Worm (Caenorhabditis elegans) whole organism, young adult: Measurements from ENCODE around the gene F33A8.4.

ENCODE experiments used
- B0019.2 ChIP-seq: fragments of 200-800 bp; sonication (Bioruptor generic); conservative IDR thresholded peaks from 2 replicates; pipeline ENCODE4 v1.3.6; 2022; ENCODE audit warnings: missing genetic modification reagents, missing genetic modification characterization, missing compliant biosample characterization
- C17E4.6 ChIP-seq: fragments of 200-800 bp; sonication (Bioruptor generic); IDR thresholded peaks from 2 replicates; pipeline ENCODE4 v1.3.6; 2022; ENCODE audit warnings: missing genetic modification reagents, missing genetic modification characterization, missing compliant biosample characterization
- F55B11.4 ChIP-seq: sonication (generic microtip); optimal IDR thresholded peaks from 2 replicates; lab custom pipeline; 2016; ENCODE audit warnings: missing compliant biosample characterization, missing genetic modification characterization, borderline replicate concordance; ENCODE audit not compliant: insufficient read depth
- ZK185.1 ChIP-seq: sonication (generic microtip); optimal IDR thresholded peaks from 2 replicates; lab custom pipeline; 2016; ENCODE audit warnings: mild to moderate bottlenecking, missing genetic modification characterization, missing compliant biosample characterization; ENCODE audit not compliant: poor library complexity, severe bottlenecking
- akir-1 ChIP-seq: fragments of 200-800 bp; sonication (Bioruptor generic); optimal IDR thresholded peaks from 2 replicates; lab custom pipeline; 2018; ENCODE audit warnings: mild to moderate bottlenecking, missing genetic modification characterization, moderate library complexity, missing compliant biosample characterization
- attf-5 ChIP-seq: fragments of 200-800 bp; sonication (Bioruptor generic); optimal IDR thresholded peaks from 2 replicates; lab custom pipeline; 2018; ENCODE audit warnings: mild to moderate bottlenecking, missing genetic modification characterization, missing compliant biosample characterization
- ceh-58 ChIP-seq: fragments of 200-800 bp; sonication (Bioruptor generic); IDR thresholded peaks from 2 replicates; pipeline ENCODE4 v1.3.6; 2022; ENCODE audit warnings: missing genetic modification characterization, missing compliant biosample characterization
- dox-1 ChIP-seq: fragments of 200-800 bp; sonication (Bioruptor generic); IDR thresholded peaks from 2 replicates; pipeline ENCODE4 v1.3.6; 2022; ENCODE audit warnings: missing genetic modification reagents, missing genetic modification characterization, missing compliant biosample characterization
- dpff-1 ChIP-seq: sonication (generic microtip); optimal IDR thresholded peaks from 2 replicates; lab custom pipeline; 2017; ENCODE audit warnings: mild to moderate bottlenecking, missing genetic modification characterization, missing compliant biosample characterization
- efl-1 ChIP-seq: fragments of 150-350 bp; optimal IDR thresholded peaks from 2 replicates; lab custom pipeline; 2014; ENCODE audit warnings: missing biosample characterization, missing genetic modification reagents, missing genetic modification characterization
- egrh-3 ChIP-seq: fragments of 200-800 bp; sonication (Bioruptor generic); IDR thresholded peaks from 2 replicates; pipeline ENCODE4 v1.3.6; 2022; ENCODE audit warnings: missing genetic modification reagents, missing genetic modification characterization, missing compliant biosample characterization
- ets-4 ChIP-seq: fragments of 200-800 bp; sonication (Bioruptor generic); optimal IDR thresholded peaks from 2 replicates; lab custom pipeline; 2018; ENCODE audit warnings: mild to moderate bottlenecking, missing genetic modification characterization, missing compliant biosample characterization
- fkh-3 ChIP-seq: sonication (generic microtip); optimal IDR thresholded peaks from 2 replicates; lab custom pipeline; 2016; ENCODE audit warnings: mild to moderate bottlenecking, missing genetic modification characterization, missing compliant biosample characterization
- gei-17 ChIP-seq: fragments of 200-800 bp; sonication (Bioruptor generic); optimal IDR thresholded peaks from 2 replicates; lab custom pipeline; 2018; ENCODE audit warnings: mild to moderate bottlenecking, missing genetic modification characterization, missing compliant biosample characterization
- him-1 ChIP-seq: sonication (generic microtip); optimal IDR thresholded peaks from 2 replicates; lab custom pipeline; 2016; ENCODE audit warnings: missing genotype, missing genetic modification reagents, missing genetic modification characterization, missing compliant biosample characterization
- let-526 ChIP-seq: fragments of 200-800 bp; sonication (Bioruptor generic); IDR thresholded peaks from 2 replicates; pipeline ENCODE4 v1.3.6; 2022; ENCODE audit warnings: missing genetic modification reagents, missing genetic modification characterization, missing compliant biosample characterization
- let-607 ChIP-seq, 2 experiments: fragments of 200-800 bp in 1 of 2; sonication (Bioruptor generic) in 1 of 2; sonication (generic microtip) in 1 of 2; optimal IDR thresholded peaks; 2 replicates each; lab custom pipeline; 2016 to 2018; ENCODE audit warnings: mild to moderate bottlenecking in 2 of 2, missing compliant biosample characterization in 2 of 2, missing genetic modification characterization in 2 of 2, moderate library complexity in 2 of 2, missing genotype in 1 of 2
- lin-35 ChIP-seq, 3 experiments: fragments of 150-350 bp in 2 of 3; sonication (generic microtip) in 1 of 3; optimal IDR thresholded peaks; 2 replicates each; lab custom pipeline; 2014 to 2018; ENCODE audit warnings: missing biosample characterization in 3 of 3, missing genetic modification characterization in 3 of 3, missing genetic modification reagents in 3 of 3
- lir-1 ChIP-seq: fragments of 200-800 bp; sonication (Bioruptor generic); conservative IDR thresholded peaks from 2 replicates; pipeline ENCODE4 v1.3.6; 2022; ENCODE audit warnings: missing genetic modification reagents, missing genetic modification characterization, missing compliant biosample characterization
- mes-4 ChIP-seq: sonication (generic microtip); optimal IDR thresholded peaks from 2 replicates; lab custom pipeline; 2016; ENCODE audit warnings: missing genotype, missing genetic modification characterization, missing compliant biosample characterization
- nfya-2 ChIP-seq: fragments of 200-800 bp; sonication (Bioruptor generic); IDR thresholded peaks from 2 replicates; pipeline ENCODE4 v1.3.6; 2022; ENCODE audit warnings: missing genetic modification reagents, missing genetic modification characterization, missing compliant biosample characterization
- nhr-120 ChIP-seq: fragments of 200-800 bp; sonication (Bioruptor generic); IDR thresholded peaks from 2 replicates; pipeline ENCODE4 v1.3.6; 2022; ENCODE audit warnings: missing genetic modification characterization, missing compliant biosample characterization
- pbrm-1 ChIP-seq: fragments of 200-800 bp; sonication (Bioruptor generic); IDR thresholded peaks from 2 replicates; pipeline ENCODE4 v1.3.6; 2022; ENCODE audit warnings: missing genetic modification reagents, missing genetic modification characterization, missing compliant biosample characterization
- pha-4 ChIP-seq: fragments of 150-350 bp; sonication (generic microtip); optimal IDR thresholded peaks from 2 replicates; lab custom pipeline; 2014; ENCODE audit warnings: missing biosample characterization, missing genetic modification reagents, missing genetic modification characterization
- rec-8 ChIP-seq, 2 experiments: sonication (generic microtip); optimal IDR thresholded peaks; 2 replicates each; lab custom pipeline; 2016; ENCODE audit warnings: mild to moderate bottlenecking in 2 of 2, missing genetic modification characterization in 2 of 2, missing genetic modification reagents in 2 of 2, missing genotype in 2 of 2, missing biosample characterization in 1 of 2, missing compliant biosample characterization in 1 of 2, moderate library complexity in 1 of 2
- rpc-1 ChIP-seq, 2 experiments: fragments of 150-350 bp in 1 of 2; sonication (generic microtip) in 1 of 2; optimal IDR thresholded peaks; 2 replicates each; lab custom pipeline; 2014 to 2018; ENCODE audit warnings: missing biosample characterization in 1 of 2, missing genetic modification characterization in 1 of 2, missing genetic modification reagents in 1 of 2, missing genotype in 1 of 2
- snpc-3.4 ChIP-seq: sonication (generic microtip); optimal IDR thresholded peaks from 2 replicates; lab custom pipeline; 2017; ENCODE audit warnings: missing genetic modification characterization, mild to moderate bottlenecking, missing compliant biosample characterization, antibody characterized with exemption, moderate library complexity, missing genotype, missing genetic modification reagents
- somi-1 ChIP-seq: fragments of 200-800 bp; sonication (Bioruptor generic); optimal IDR thresholded peaks from 2 replicates; lab custom pipeline; 2018; ENCODE audit warnings: mild to moderate bottlenecking, missing genetic modification characterization, missing compliant biosample characterization
- sptf-2 ChIP-seq: fragments of 200-800 bp; sonication (Bioruptor generic); optimal IDR thresholded peaks from 2 replicates; lab custom pipeline; 2018; ENCODE audit warnings: mild to moderate bottlenecking, missing genetic modification characterization, missing compliant biosample characterization
- tbx-9 ChIP-seq: sonication (generic microtip); optimal IDR thresholded peaks from 2 replicates; lab custom pipeline; 2016; ENCODE audit warnings: borderline replicate concordance, missing genetic modification characterization, inconsistent platforms, missing compliant biosample characterization
- zfh-2 ChIP-seq: fragments of 200-800 bp; sonication (Bioruptor generic); conservative IDR thresholded peaks from 2 replicates; pipeline ENCODE4 v1.3.6; 2022; ENCODE audit warnings: missing genetic modification reagents, missing genetic modification characterization, missing compliant biosample characterization
- ztf-18 ChIP-seq: sonication (generic microtip); optimal IDR thresholded peaks from 2 replicates; lab custom pipeline; 2016; ENCODE audit warnings: missing genotype, mild to moderate bottlenecking, missing genetic modification characterization, missing compliant biosample characterization
- ztf-25 ChIP-seq: fragments of 200-800 bp; sonication (Bioruptor generic); IDR thresholded peaks from 2 replicates; pipeline ENCODE4 v1.3.6; 2022; ENCODE audit warnings: missing genetic modification reagents, missing genetic modification characterization, missing compliant biosample characterization
- ztf-3 ChIP-seq: fragments of 200-800 bp; sonication (Bioruptor generic); optimal IDR thresholded peaks from 2 replicates; lab custom pipeline; 2018; ENCODE audit warnings: mild to moderate bottlenecking, missing genetic modification characterization, missing compliant biosample characterization

F33A8.4 gene

DNA sequence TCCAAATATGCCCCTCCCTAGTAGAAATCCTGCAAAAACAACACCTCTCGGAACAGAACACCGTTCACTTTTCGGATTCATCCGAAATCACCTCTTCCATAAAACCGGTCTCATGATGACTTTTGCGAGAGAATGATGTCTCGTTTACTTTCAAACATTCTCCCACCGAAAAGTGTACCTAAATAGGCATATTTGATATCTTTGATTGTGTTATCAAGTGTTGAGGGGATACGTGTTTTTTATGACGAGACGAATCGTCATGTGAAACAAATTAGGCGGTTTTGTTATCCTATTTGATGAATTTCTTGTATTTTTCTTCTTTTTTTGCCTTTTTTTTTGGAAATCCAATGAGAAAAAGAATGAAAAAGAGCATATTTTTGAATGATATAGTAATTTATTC lies 33.6 kb downstream of the F33A8.4 start:
- TF ChIP-seq fkh-3 (tag; lab: Kevin White, UChicago) (no peak), lir-1 (GFP tag; lab: Robert Waterston, UW) (no peak), dpff-1 (tag; lab: Kevin White, UChicago) (no peak), snpc-3.4 (no peak), him-1 (tag; lab: Kevin White, UChicago) (no peak), ztf-3 (no peak), F55B11.4 (tag; lab: Kevin White, UChicago) (no peak), nhr-120 (GFP tag; lab: Robert Waterston, UW) (no peak), pha-4 (tag; lab: Kevin White, UChicago) (no peak), tbx-9 (tag; lab: Kevin White, UChicago) (no peak), C17E4.6 (GFP tag; lab: Robert Waterston, UW) (no peak), somi-1 (GFP tag; lab: Kevin White, UChicago) (no peak), dox-1 (GFP tag; lab: Robert Waterston, UW) (no peak), attf-5 (GFP tag; lab: Kevin White, UChicago) (no peak), gei-17 (GFP tag; lab: Kevin White, UChicago) (no peak), mes-4 (tag; lab: Kevin White, UChicago) (no peak), let-526 (no peak), nfya-2 (GFP tag; lab: Robert Waterston, UW) (no peak), pbrm-1 (GFP tag; lab: Robert Waterston, UW) (no peak)

DNA sequence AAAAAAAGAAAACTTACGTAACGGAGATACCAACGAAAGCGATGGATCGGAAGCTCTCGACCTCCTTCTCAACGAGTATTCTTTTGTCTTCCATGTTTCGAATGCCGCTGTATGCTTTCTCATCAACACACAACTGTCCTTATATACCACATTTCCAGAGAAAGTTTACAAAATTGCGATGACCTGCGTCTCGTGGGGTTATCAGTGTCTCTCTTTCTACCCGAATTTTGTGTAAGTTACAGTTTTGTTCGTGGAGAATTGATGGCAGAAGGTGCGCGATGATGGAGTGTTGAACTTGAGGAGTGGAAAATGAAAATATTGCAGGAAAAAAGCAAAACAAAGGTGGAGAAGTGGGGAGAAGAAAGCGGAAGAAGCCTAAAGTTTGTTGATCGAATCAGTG lies 35.2 kb downstream of the F33A8.4 start, which contains the start of gene col-81:
TSS of gene col-81 (minus strand) at position 101 of the 400 bp plus-strand sequence.
- TF ChIP-seq B0019.2 (GFP tag; lab: Robert Waterston, UW) (no peak), ZK185.1 (tag; lab: Kevin White, UChicago) (no peak), sptf-2 (no peak), ztf-18 (no peak), rpc-1 (optimal IDR thresholded peaks at IDR 0.05; lab: Kevin White, UChicago) (no peak), rpc-1 (tag; optimal IDR thresholded peaks at IDR 0.05; lab: Kevin White, UChicago) (no peak), akir-1 (no peak)

DNA sequence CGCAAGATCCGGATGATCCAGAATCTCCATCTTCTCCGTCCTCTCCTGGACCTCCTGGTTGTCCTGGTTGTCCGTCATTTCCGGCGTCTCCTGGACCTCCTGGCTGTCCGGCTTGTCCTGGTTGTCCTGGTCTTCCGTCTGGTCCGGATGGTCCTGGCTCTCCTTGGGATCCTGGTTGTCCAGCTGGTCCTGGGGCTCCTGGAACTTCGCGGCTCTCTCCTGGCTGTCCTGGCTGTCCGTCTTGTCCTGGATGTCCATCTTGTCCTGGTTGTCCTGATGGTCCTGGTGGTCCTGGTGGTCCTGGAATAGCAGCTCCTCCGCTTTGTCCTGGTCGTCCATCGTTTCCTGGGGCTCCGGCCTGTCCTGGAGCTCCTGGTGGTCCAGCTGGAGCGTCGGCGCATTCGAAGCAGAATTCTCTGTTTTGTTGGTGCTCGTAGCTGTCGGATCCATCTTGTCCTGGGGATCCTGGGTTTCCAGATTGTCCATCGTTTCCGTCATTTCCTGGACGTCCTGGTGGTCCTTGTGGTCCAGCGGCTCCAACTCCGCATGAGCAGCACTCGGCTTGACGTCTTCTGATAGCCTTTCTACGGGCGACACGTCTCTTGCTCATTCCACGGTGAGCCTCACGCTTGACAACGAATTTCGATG lies 36.2 kb downstream of the F33A8.4 start:
- TF ChIP-seq ceh-58 (no peak), rec-8 (tag; optimal IDR thresholded peaks at IDR 0.05; lab: Kevin White, UChicago) (no peak), efl-1 (GFP tag; lab: Kevin White, UChicago) (no peak), ets-4 (GFP tag; lab: Kevin White, UChicago) (no peak), zfh-2 (peak; percentile 95), egrh-3 (GFP tag; lab: Robert Waterston, UW) (peak; percentile 86), ztf-25 (GFP tag; lab: Robert Waterston, UW) (no peak), let-607 (tag; optimal IDR thresholded peaks at IDR 0.05; lab: Kevin White, UChicago) (no peak), lin-35 (GFP tag; optimal IDR thresholded peaks at IDR 0.05; lab: Kevin White, UChicago) (no peak)
- TF ChIP-seq, all 124 proteins: peak for 2
